Worm (Caenorhabditis elegans): ENCODE data around the gene grl-2.
A peak's percentile ranks its signal among the peaks of the same experiment; 100 is the strongest.

grl-2 gene

DNA sequence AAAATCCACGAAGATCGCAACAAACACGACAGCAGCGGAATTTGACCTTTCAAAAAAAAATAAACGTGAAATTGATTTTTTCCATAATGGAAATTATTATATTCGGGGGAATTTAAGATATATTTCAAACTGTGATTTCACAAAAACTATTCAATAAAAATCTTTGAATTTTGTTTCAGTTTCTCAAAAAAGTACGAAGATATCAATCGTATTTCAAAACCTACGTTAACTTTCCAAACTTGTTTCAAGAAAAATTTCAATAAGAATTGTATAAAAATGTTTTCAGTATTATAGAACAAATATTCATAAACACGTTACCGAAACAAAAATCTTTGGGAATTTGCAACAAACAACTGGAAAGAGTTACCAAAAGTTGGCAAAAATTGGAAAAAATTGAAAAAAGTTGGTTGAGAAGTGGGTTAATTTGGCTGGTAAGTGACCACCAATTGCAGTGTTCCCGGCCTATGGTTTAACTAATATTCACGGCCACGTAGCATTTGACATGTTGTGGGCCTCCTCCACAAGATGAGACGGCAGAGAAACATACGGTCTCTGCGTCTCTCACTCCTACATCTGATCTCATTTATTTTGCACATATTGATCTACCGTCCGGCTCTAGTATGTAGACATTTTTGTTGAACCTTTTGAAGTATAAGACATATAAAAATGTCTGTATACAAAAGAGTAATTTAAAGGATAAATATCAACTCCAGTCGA, 6.1 kb downstream of the grl-2 start, which contains the start of the genes T16G1.9 and T16G1.18 (continued):
- TF ChIP-seq nhr-77 (tag; optimal IDR thresholded peaks at IDR 0.05) (peak; percentile 30), ceh-82 (tag; optimal IDR thresholded peaks at IDR 0.05) (peak in 2 of 3 experiments; percentile 21 to 47), F16B12.6 (tag; optimal IDR thresholded peaks at IDR 0.05) (peak; percentile 7), C16A3.4 (tag; optimal IDR thresholded peaks at IDR 0.05) (peak; percentile 9), ama-1 (optimal IDR thresholded peaks at IDR 0.05) (no peak), hpl-2 (GFP tag; optimal IDR thresholded peaks at IDR 0.05) (no peak), nhr-47 (tag; optimal IDR thresholded peaks at IDR 0.05) (peak; percentile 24), nhr-20 (tag; optimal IDR thresholded peaks at IDR 0.05) (peak; percentile 25), nhr-12 (tag; optimal IDR thresholded peaks at IDR 0.05) (no peak), nhr-90 (tag; optimal IDR thresholded peaks at IDR 0.05; ENCODE audit: poor library complexity) (no peak), swsn-7 (tag; optimal IDR thresholded peaks at IDR 0.05) (peak; percentile 19), pqm-1 (tag; optimal IDR thresholded peaks at IDR 0.05) (no peak), egl-27 (tag; optimal IDR thresholded peaks at IDR 0.05) (no peak), elt-2 (tag; optimal IDR thresholded peaks at IDR 0.05) (no peak), aly-2 (tag; optimal IDR thresholded peaks at IDR 0.05) (no peak), grh-1 (GFP tag; IDR thresholded peaks at IDR 0.05) (no peak), tbx-2 (tag; optimal IDR thresholded peaks at IDR 0.05) (peak; percentile 14), snu-23 (GFP tag; optimal IDR thresholded peaks at IDR 0.05) (peak; percentile 56), fkh-10 (GFP tag; optimal IDR thresholded peaks at IDR 0.05) (no peak), ces-1 (GFP tag; optimal IDR thresholded peaks at IDR 0.05) (no peak), aha-1 (tag; optimal IDR thresholded peaks at IDR 0.05) (no peak), nhr-28 (tag; optimal IDR thresholded peaks at IDR 0.05) (no peak), pag-3 (tag; optimal IDR thresholded peaks at IDR 0.05; ENCODE audit: borderline replicate concordance, insufficient read depth) (no peak), zip-4 (GFP tag; optimal IDR thresholded peaks at IDR 0.05) (no peak), ztf-4 (tag; optimal IDR thresholded peaks at IDR 0.05) (no peak), lin-15B (tag; optimal IDR thresholded peaks at IDR 0.05) (peak; percentile 12)

DNA sequence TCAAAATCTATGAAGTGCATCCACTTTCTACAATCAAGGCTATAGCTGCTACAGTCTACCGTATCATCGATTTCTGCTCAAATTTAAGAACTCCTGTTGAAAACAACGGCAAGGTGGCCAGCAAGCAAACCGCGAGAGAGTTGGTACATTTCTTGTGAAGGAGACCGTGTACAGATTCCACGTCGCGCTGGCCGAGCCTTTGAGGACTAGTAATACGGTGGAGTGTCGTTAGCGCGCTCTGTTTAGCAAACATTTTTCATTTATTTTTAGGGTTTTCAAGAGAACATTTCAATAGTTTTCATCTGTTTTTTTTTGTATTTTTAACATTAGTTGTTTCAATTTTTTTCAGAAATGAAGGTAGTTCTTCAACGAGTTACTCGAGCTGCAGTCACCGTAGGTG, 7.4 kb downstream of the grl-2 start, which contains the start of gene pqn-68:
Gene pqn-68, plus strand, starts transcription at position 350 of the 400 bp plus-strand sequence.
- peak; percentile 30 for TF ChIP-seq nhr-71 (tag; optimal IDR thresholded peaks at IDR 0.05)
- no peak for TF ChIP-seq ets-5 (GFP tag; IDR thresholded peaks at IDR 0.05)
- no peak for TF ChIP-seq isw-1 (GFP tag; IDR thresholded peaks at IDR 0.05)
- no peak for TF ChIP-seq hpl-2 (GFP tag; optimal IDR thresholded peaks at IDR 0.05)
- TF ChIP-seq grh-1 (GFP tag; IDR thresholded peaks at IDR 0.05), result no peak
- TF ChIP-seq ceh-8 (GFP tag; optimal IDR thresholded peaks at IDR 0.05), result no peak
- no peak for TF ChIP-seq snpc-4 (tag; optimal IDR thresholded peaks at IDR 0.05)
- TF ChIP-seq aha-1 (tag; optimal IDR thresholded peaks at IDR 0.05), result no peak
- peak; percentile 33 for TF ChIP-seq xbp-1 (tag; optimal IDR thresholded peaks at IDR 0.05)
- no peak for TF ChIP-seq fos-1 (tag; optimal IDR thresholded peaks at IDR 0.05)
- TF ChIP-seq swsn-7 (tag; optimal IDR thresholded peaks at IDR 0.05), result peak; percentile 1
- peak in 2 of 3 experiments; percentile 24 to 66 for TF ChIP-seq dpl-1 (GFP tag; optimal IDR thresholded peaks at IDR 0.05)
- no peak for TF ChIP-seq jun-1 (tag; optimal IDR thresholded peaks at IDR 0.05)
- TF ChIP-seq blmp-1 (tag; optimal IDR thresholded peaks at IDR 0.05), result peak; percentile 28
- TF ChIP-seq vab-15 (tag; optimal IDR thresholded peaks at IDR 0.05), result no peak
- no peak for TF ChIP-seq unc-62 (GFP tag; optimal IDR thresholded peaks at IDR 0.05)
- peak; percentile 43 for TF ChIP-seq snu-23 (GFP tag; optimal IDR thresholded peaks at IDR 0.05)
- peak; percentile 2 for TF ChIP-seq C16A3.4 (tag; optimal IDR thresholded peaks at IDR 0.05)
- no peak for TF ChIP-seq ztf-4 (tag; optimal IDR thresholded peaks at IDR 0.05)
- TF ChIP-seq lin-14 (GFP tag; optimal IDR thresholded peaks at IDR 0.05), result peak; percentile 32
- TF ChIP-seq egl-27 (tag; optimal IDR thresholded peaks at IDR 0.05), result no peak
- no peak for TF ChIP-seq F16B12.6 (tag; optimal IDR thresholded peaks at IDR 0.05)
- peak in 1 of 3 experiments; percentile 12 for TF ChIP-seq ceh-82 (tag; optimal IDR thresholded peaks at IDR 0.05)
- TF ChIP-seq nhr-47 (tag; optimal IDR thresholded peaks at IDR 0.05), result peak; percentile 15
- TF ChIP-seq lsy-2 (tag; optimal IDR thresholded peaks at IDR 0.05), result peak; percentile 26 to 56
- no peak for TF ChIP-seq ces-1 (GFP tag; optimal IDR thresholded peaks at IDR 0.05)
- TF ChIP-seq unc-98 (GFP tag; IDR thresholded peaks at IDR 0.05), result no peak
- no peak for TF ChIP-seq sup-37 (GFP tag; optimal IDR thresholded peaks at IDR 0.05)
- peak; percentile 33 to 48 for TF ChIP-seq lin-35 (GFP tag; optimal IDR thresholded peaks at IDR 0.05)
- TF ChIP-seq rnt-1 (tag; optimal IDR thresholded peaks at IDR 0.05), result peak; percentile 49
- peak; percentile 30 to 41 for TF ChIP-seq efl-1 (optimal IDR thresholded peaks at IDR 0.05)
- TF ChIP-seq efl-1 (GFP tag; optimal IDR thresholded peaks at IDR 0.05 in 1 of 2), result peak in 1 of 2 experiments; percentile 18
